Fruit fly (Drosophila melanogaster): ENCODE measurements around the gene pira.

The pira gene

DNA sequence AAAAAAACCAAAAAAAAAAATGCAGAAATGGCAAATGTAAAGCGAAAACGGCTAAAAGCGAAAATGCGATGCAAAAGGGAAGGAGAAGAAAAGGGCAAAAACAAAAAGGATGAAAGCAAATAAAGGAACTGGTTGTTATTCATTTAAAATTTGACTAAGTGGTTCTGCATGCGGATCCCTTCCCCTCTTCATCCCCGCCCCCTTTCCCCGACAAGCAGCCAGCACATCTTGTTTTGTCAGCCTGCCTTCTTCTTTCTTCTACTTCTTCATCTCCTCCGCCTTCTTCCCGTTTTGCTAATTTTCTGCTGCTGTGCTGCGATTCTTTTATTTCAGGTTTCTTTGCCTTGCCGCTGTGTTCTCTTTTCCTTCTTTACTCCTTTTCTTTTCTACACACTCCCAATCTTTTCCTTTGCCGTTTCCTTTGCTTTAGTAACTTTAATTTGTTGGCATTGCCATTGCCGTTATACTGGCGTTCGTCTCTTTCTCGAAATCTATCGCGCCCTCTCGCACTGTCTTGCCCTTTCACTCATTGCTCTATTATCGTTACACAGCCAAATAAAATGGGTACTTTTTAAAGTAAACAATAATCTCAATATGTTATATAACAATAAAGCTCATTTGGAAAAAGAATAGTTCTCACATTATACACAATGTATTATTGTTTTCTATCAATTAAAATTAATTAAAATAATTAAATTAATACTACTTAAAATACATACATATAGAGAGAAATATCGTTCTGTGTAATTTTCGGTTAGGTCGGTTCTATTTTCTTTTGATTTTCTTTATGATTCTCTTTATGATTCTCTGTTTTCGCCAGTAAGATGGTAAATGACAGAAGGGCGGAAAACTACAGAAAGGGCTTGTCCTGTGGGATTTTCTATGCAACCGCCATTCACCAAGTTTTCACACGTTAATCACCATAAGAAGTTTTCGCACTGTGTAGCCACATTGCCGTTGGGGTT is 15.4 kb downstream of the pira start (continued):
- TF ChIP-seq CG3281 (GFP tag; optimal IDR thresholded peaks at IDR 0.05): peak; percentile 17
- peak; percentile 50 for TF ChIP-seq az2 (GFP tag; optimal IDR thresholded peaks at IDR 0.05)
- no peak for TF ChIP-seq crp (GFP tag; optimal IDR thresholded peaks at IDR 0.05)
- TF ChIP-seq mirr (GFP tag; optimal IDR thresholded peaks at IDR 0.05): no peak
- no peak for TF ChIP-seq CG18011 (GFP tag; optimal IDR thresholded peaks at IDR 0.05)
- no peak for TF ChIP-seq oc (tag; optimal IDR thresholded peaks at IDR 0.05)
- no peak for TF ChIP-seq gfzf (GFP tag; optimal IDR thresholded peaks at IDR 0.05)
- TF ChIP-seq NfI (GFP tag; optimal IDR thresholded peaks at IDR 0.05): no peak
- peak; percentile 82 for TF ChIP-seq crol (GFP tag; IDR thresholded peaks at IDR 0.05)
- no peak for TF ChIP-seq btn (GFP tag; optimal IDR thresholded peaks at IDR 0.05)
- TF ChIP-seq Hsf (GFP tag; optimal IDR thresholded peaks at IDR 0.05): peak; percentile 19
- TF ChIP-seq CG5245 (GFP tag; optimal IDR thresholded peaks at IDR 0.05): no peak
- TF ChIP-seq Xrp1 (GFP tag; IDR thresholded peaks at IDR 0.05): peak; percentile 79
- TF ChIP-seq CG17802 (tag; optimal IDR thresholded peaks at IDR 0.05): no peak
- no peak for TF ChIP-seq Bgb (GFP tag; IDR thresholded peaks at IDR 0.05; ENCODE audit: partially characterized antibody)
- TF ChIP-seq CG7839 (tag; optimal IDR thresholded peaks at IDR 0.05): peak; percentile 79
- no peak for TF ChIP-seq Mrtf (GFP tag; IDR thresholded peaks at IDR 0.05)
- TF ChIP-seq CG34422 (GFP tag; IDR thresholded peaks at IDR 0.05): no peak
- TF ChIP-seq D19A (tag; optimal IDR thresholded peaks at IDR 0.05): peak; percentile 79
- TF ChIP-seq zen (tag; optimal IDR thresholded peaks at IDR 0.05): peak; percentile 82
- peak; percentile 38 for TF ChIP-seq org-1 (GFP tag; optimal IDR thresholded peaks at IDR 0.05)
- TF ChIP-seq CG17912 (GFP tag; optimal IDR thresholded peaks at IDR 0.05): no peak
- TF ChIP-seq wdn (GFP tag; IDR thresholded peaks at IDR 0.05): no peak
- no peak for TF ChIP-seq CG6791 (GFP tag; IDR thresholded peaks at IDR 0.05; ENCODE audit: partially characterized antibody)
- peak; percentile 10 for TF ChIP-seq sd (tag; optimal IDR thresholded peaks at IDR 0.05)
- no peak for TF ChIP-seq Fer2 (tag; optimal IDR thresholded peaks at IDR 0.05)
- TF ChIP-seq CTCF (GFP tag; optimal IDR thresholded peaks at IDR 0.05): no peak
- TF ChIP-seq E2f1 (GFP tag; IDR thresholded peaks at IDR 0.05): peak; percentile 40
- no peak for TF ChIP-seq rib (GFP tag; IDR thresholded peaks at IDR 0.05)
- no peak for TF ChIP-seq CG6854 (GFP tag; optimal IDR thresholded peaks at IDR 0.05)
- no peak for TF ChIP-seq chn (GFP tag; optimal IDR thresholded peaks at IDR 0.05)
- TF ChIP-seq seq (GFP tag; IDR thresholded peaks at IDR 0.05): no peak
- TF ChIP-seq danr (GFP tag; IDR thresholded peaks at IDR 0.05): no peak
- no peak for TF ChIP-seq wor (GFP tag; IDR thresholded peaks at IDR 0.05)
- TF ChIP-seq CG17568 (GFP tag; optimal IDR thresholded peaks at IDR 0.05): no peak
- peak; percentile 49 for TF ChIP-seq CG1233 (GFP tag; optimal IDR thresholded peaks at IDR 0.05)
- TF ChIP-seq CG32532 (GFP tag; IDR thresholded peaks at IDR 0.05): no peak
- no peak for TF ChIP-seq CG11696 (GFP tag; IDR thresholded peaks at IDR 0.05)
- TF ChIP-seq Bteb2 (GFP tag; optimal IDR thresholded peaks at IDR 0.05): no peak
- TF ChIP-seq CG10321 (GFP tag; IDR thresholded peaks at IDR 0.05): peak; percentile 44
- no peak for TF ChIP-seq CG7357 (GFP tag; IDR thresholded peaks at IDR 0.05)
- TF ChIP-seq Gsc (GFP tag; IDR thresholded peaks at IDR 0.05): no peak
- TF ChIP-seq z (GFP tag; IDR thresholded peaks at IDR 0.05): no peak
- TF ChIP-seq NC2α (GFP tag; optimal IDR thresholded peaks at IDR 0.05): no peak
- peak; percentile 51 for TF ChIP-seq CG15601 (tag; optimal IDR thresholded peaks at IDR 0.05)
- no peak for TF ChIP-seq CG4617 (GFP tag; optimal IDR thresholded peaks at IDR 0.05; ENCODE audit: borderline replicate concordance)
- TF ChIP-seq chif (GFP tag; optimal IDR thresholded peaks at IDR 0.05): no peak
- TF ChIP-seq CG7786 (GFP tag; optimal IDR thresholded peaks at IDR 0.05): no peak
- TF ChIP-seq CG4328 (GFP tag; optimal IDR thresholded peaks at IDR 0.05): no peak
- TF ChIP-seq stc (GFP tag; IDR thresholded peaks at IDR 0.05): 0 out of 2 replicates have a peak, but pooled peaks have one; percentile 32

All from whole organism, embryonic.